Fruit fly (Drosophila melanogaster): Measurements from ENCODE around the gene CG14219.

dm6 chrX:19573687-19574086 is 16.3 kb downstream of the CG14219 start:
- TF ChIP-seq CTCF (optimal IDR thresholded peaks at IDR 0.05) (no peak), CG8478 (optimal IDR thresholded peaks at IDR 0.05) (no peak)

All from S2 (cell line).